Fruit fly (Drosophila melanogaster) whole organism: ENCODE data around the gene CG11986.

Source experiments
- CG8478 ChIP-seq: fragments of >200 bp; optimal IDR thresholded peaks from 2 replicates; lab custom pipeline; 2018; ENCODE audit warnings: inconsistent platforms
- Dll ChIP-seq: fragments of >200 bp; optimal IDR thresholded peaks from 2 replicates; lab custom pipeline; 2017
- EcR ChIP-seq, 2 experiments: fragments of >200 bp; optimal IDR thresholded peaks; 2 replicates each; lab custom pipeline; 2017; ENCODE audit warnings: missing biosample characterization in 2 of 2, missing genetic modification characterization in 2 of 2, missing genetic modification reagents in 2 of 2
- pan ChIP-seq: fragments of >200 bp; optimal IDR thresholded peaks from 2 replicates; lab custom pipeline; 2017
- psq ChIP-seq: fragments of >200 bp; optimal IDR thresholded peaks from 2 replicates; lab custom pipeline; 2017

dm6 chr3R:8965546-8965945 is 49.7 kb upstream of the CG11986 start:
- TF ChIP-seq Dll (lab: Kevin White, UChicago) (no peak), EcR (GFP tag; optimal IDR thresholded peaks at IDR 0.05; lab: Kevin White, UChicago) (no peak), pan (lab: Kevin White, UChicago) (no peak), psq (lab: Kevin White, UChicago) (no peak), CG8478 (lab: Kevin White, UChicago) (no peak)
